Comparison of ENCODE assay signal across 4 worm cellular contexts in the genomic region with DNA sequence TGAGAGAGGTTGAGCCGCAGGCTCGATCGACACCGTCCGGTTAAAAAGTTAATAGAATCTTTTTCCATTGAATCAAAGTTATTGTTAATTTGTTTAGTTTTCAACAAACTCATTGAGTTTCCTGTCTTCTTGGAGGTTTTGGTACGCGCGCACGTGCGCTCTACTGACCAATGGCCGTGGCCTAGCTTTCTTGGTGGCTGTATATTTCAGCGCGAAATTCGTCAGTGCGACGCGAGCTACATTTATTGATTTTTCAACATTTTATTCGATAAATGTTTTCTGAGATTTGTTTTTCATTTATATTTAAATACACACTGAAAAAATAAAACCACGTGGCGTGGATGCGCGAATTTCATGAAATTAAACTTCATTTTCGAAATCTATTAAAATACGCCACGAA.
A peak's percentile ranks its signal among the peaks of the same experiment; 100 is the strongest.
TF ChIP-seq lines count a peak whose summit lies in the region.

bir-1 (plus strand) TSS at position 312 of the 400 bp plus-strand sequence.

TF ChIP-seq in whole organism, L2 larva, 48 proteins besides CTCF, POLR2A, EP300 and RAD21:
- peak; percentile 59 for TF ChIP-seq gmeb-1 (tag; optimal IDR thresholded peaks at IDR 0.05; lab: Kevin White, UChicago)
- TF ChIP-seq lin-13 (GFP tag; optimal IDR thresholded peaks at IDR 0.05; lab: Kevin White, UChicago) = peak; percentile 70
- peak; percentile 90 for TF ChIP-seq unc-55 (GFP tag; optimal IDR thresholded peaks at IDR 0.05; lab: Kevin White, UChicago)
- TF ChIP-seq sma-9 (GFP tag; optimal IDR thresholded peaks at IDR 0.05; lab: Kevin White, UChicago) = peak; percentile 69
- TF ChIP-seq sma-9 (tag; optimal IDR thresholded peaks at IDR 0.05; lab: Kevin White, UChicago) = no peak
- peak; percentile 68 for TF ChIP-seq crh-2 (tag; optimal IDR thresholded peaks at IDR 0.05; lab: Kevin White, UChicago)
- TF ChIP-seq nhr-129 (tag; optimal IDR thresholded peaks at IDR 0.05; lab: Kevin White, UChicago) = peak; percentile 58
- no peak for TF ChIP-seq Y55F3AM.14 (GFP tag; optimal IDR thresholded peaks at IDR 0.05; lab: Kevin White, UChicago)
- peak; percentile 44 to 75 for TF ChIP-seq mdl-1 (tag; optimal IDR thresholded peaks at IDR 0.05; lab: Kevin White, UChicago)
- TF ChIP-seq lsy-2 (tag; optimal IDR thresholded peaks at IDR 0.05; lab: Kevin White, UChicago) = peak in 1 of 2 experiments; percentile 77
- TF ChIP-seq lin-39 (tag; optimal IDR thresholded peaks at IDR 0.05; lab: Kevin White, UChicago) = no peak
- no peak for TF ChIP-seq skn-1 (tag; optimal IDR thresholded peaks at IDR 0.05; lab: Kevin White, UChicago)
- TF ChIP-seq sma-3 (GFP tag; optimal IDR thresholded peaks at IDR 0.05; lab: Kevin White, UChicago) = peak; percentile 46
- TF ChIP-seq elt-3 (tag; optimal IDR thresholded peaks at IDR 0.05; lab: Kevin White, UChicago) = no peak
- peak; percentile 46 for TF ChIP-seq F13H6.1 (tag; optimal IDR thresholded peaks at IDR 0.05; lab: Kevin White, UChicago)
- TF ChIP-seq ztf-11 (tag; optimal IDR thresholded peaks at IDR 0.05; lab: Kevin White, UChicago) = no peak
- peak; percentile 55 for TF ChIP-seq fos-1 (tag; optimal IDR thresholded peaks at IDR 0.05; lab: Kevin White, UChicago)
- TF ChIP-seq nhr-25 (tag; optimal IDR thresholded peaks at IDR 0.05; lab: Kevin White, UChicago) = peak; percentile 58
- TF ChIP-seq C34F6.9 (tag; optimal IDR thresholded peaks at IDR 0.05; lab: Kevin White, UChicago) = peak; percentile 91

TF ChIP-seq in whole organism, L4 larva, 104 proteins besides CTCF, POLR2A, EP300 and RAD21 (continues in another document):
- TF ChIP-seq nhr-28 (tag; optimal IDR thresholded peaks at IDR 0.05; lab: Kevin White, UChicago) (peak; percentile 50), pha-4 (GFP tag; IDR thresholded peaks at IDR 0.05; lab: Robert Waterston, UW) (no peak), pha-4 (tag; optimal IDR thresholded peaks at IDR 0.05; lab: Kevin White, UChicago) (no peak), nhr-77 (tag; optimal IDR thresholded peaks at IDR 0.05; lab: Kevin White, UChicago) (peak; percentile 5), unc-39 (tag; optimal IDR thresholded peaks at IDR 0.05; lab: Kevin White, UChicago) (no peak), mdt-29 (GFP tag; IDR thresholded peaks at IDR 0.05; lab: Robert Waterston, UW) (no peak), nhr-111 (GFP tag; optimal IDR thresholded peaks at IDR 0.05; lab: Kevin White, UChicago) (no peak), ceh-62 (tag; optimal IDR thresholded peaks at IDR 0.05; lab: Kevin White, UChicago) (no peak), zag-1 (tag; optimal IDR thresholded peaks at IDR 0.05; lab: Kevin White, UChicago) (no peak), daf-8 (GFP tag; IDR thresholded peaks at IDR 0.05; lab: Robert Waterston, UW) (no peak), ctbp-1 (GFP tag; IDR thresholded peaks at IDR 0.05; lab: Robert Waterston, UW) (no peak), ceh-28 (tag; optimal IDR thresholded peaks at IDR 0.05; lab: Kevin White, UChicago) (no peak), cey-2 (tag; optimal IDR thresholded peaks at IDR 0.05; lab: Kevin White, UChicago; ENCODE audit: borderline replicate concordance, insufficient read depth) (no peak), madf-9 (GFP tag; conservative IDR thresholded peaks at IDR 0.05; lab: Robert Waterston, UW) (no peak), snpc-4 (tag; optimal IDR thresholded peaks at IDR 0.05; lab: Kevin White, UChicago) (no peak), daf-16 (GFP tag; optimal IDR thresholded peaks at IDR 0.05; lab: Kevin White, UChicago) (no peak), daf-16 (tag; optimal IDR thresholded peaks at IDR 0.05; lab: Kevin White, UChicago) (peak; percentile 13), ceh-20 (GFP tag; IDR thresholded peaks at IDR 0.05; lab: Robert Waterston, UW) (no peak), ama-1 (optimal IDR thresholded peaks at IDR 0.05; lab: Kevin White, UChicago) (no peak), vab-7 (GFP tag; IDR thresholded peaks at IDR 0.05; lab: Robert Waterston, UW) (no peak), lsy-2 (tag; optimal IDR thresholded peaks at IDR 0.05; lab: Kevin White, UChicago) (peak in 1 of 2 experiments; percentile 73), R02D3.7 (tag; optimal IDR thresholded peaks at IDR 0.05; lab: Kevin White, UChicago) (no peak), set-16 (GFP tag; IDR thresholded peaks at IDR 0.05; lab: Robert Waterston, UW) (no peak), arid-1 (GFP tag; conservative IDR thresholded peaks at IDR 0.05; lab: Robert Waterston, UW) (no peak)

TF ChIP-seq in whole organism, late embryonic, 69 proteins besides CTCF, POLR2A, EP300 and RAD21 (continues in another document):
- no peak for TF ChIP-seq dmd-4 (tag; optimal IDR thresholded peaks at IDR 0.05; lab: Kevin White, UChicago; ENCODE audit: borderline replicate concordance)
- no peak for TF ChIP-seq T23F11.4 (GFP tag; optimal IDR thresholded peaks at IDR 0.05; lab: Kevin White, UChicago)
- TF ChIP-seq ceh-34 (tag; optimal IDR thresholded peaks at IDR 0.05; lab: Kevin White, UChicago) = peak; percentile 13
- TF ChIP-seq C08G9.2 (tag; optimal IDR thresholded peaks at IDR 0.05; lab: Kevin White, UChicago) = peak; percentile 89
- TF ChIP-seq tbx-7 (tag; optimal IDR thresholded peaks at IDR 0.05; lab: Kevin White, UChicago) = peak; percentile 73
- no peak for TF ChIP-seq ceh-6 (GFP tag; optimal IDR thresholded peaks at IDR 0.05; lab: Kevin White, UChicago)
- no peak for TF ChIP-seq sdc-2 (tag; optimal IDR thresholded peaks at IDR 0.05; lab: Kevin White, UChicago)
- no peak for TF ChIP-seq ceh-19 (GFP tag; optimal IDR thresholded peaks at IDR 0.05; lab: Kevin White, UChicago)
- no peak for TF ChIP-seq pax-1 (tag; optimal IDR thresholded peaks at IDR 0.05; lab: Kevin White, UChicago)
- TF ChIP-seq fkh-6 (tag; optimal IDR thresholded peaks at IDR 0.05; lab: Kevin White, UChicago) = peak; percentile 55
- TF ChIP-seq syd-9 (tag; optimal IDR thresholded peaks at IDR 0.05; lab: Kevin White, UChicago) = no peak
- peak; percentile 48 for TF ChIP-seq zip-5 (tag; optimal IDR thresholded peaks at IDR 0.05; lab: Kevin White, UChicago)
- no peak for TF ChIP-seq ama-1 (optimal IDR thresholded peaks at IDR 0.05; lab: Kevin White, UChicago)
- peak; percentile 26 for TF ChIP-seq ceh-14 (tag; optimal IDR thresholded peaks at IDR 0.05; lab: Kevin White, UChicago)
- TF ChIP-seq lin-11 (tag; optimal IDR thresholded peaks at IDR 0.05; lab: Kevin White, UChicago) = no peak
- no peak for TF ChIP-seq nhr-11 (tag; optimal IDR thresholded peaks at IDR 0.05; lab: Kevin White, UChicago)
- TF ChIP-seq odd-2 (tag; optimal IDR thresholded peaks at IDR 0.05; lab: Kevin White, UChicago) = no peak
- TF ChIP-seq pha-2 (tag; optimal IDR thresholded peaks at IDR 0.05; lab: Kevin White, UChicago) = no peak
- no peak for TF ChIP-seq K02D7.2 (tag; optimal IDR thresholded peaks at IDR 0.05; lab: Kevin White, UChicago)
- no peak for TF ChIP-seq ztf-16 (tag; optimal IDR thresholded peaks at IDR 0.05; lab: Kevin White, UChicago)
- no peak for TF ChIP-seq npax-4 (tag; optimal IDR thresholded peaks at IDR 0.05; lab: Kevin White, UChicago)
- peak; percentile 44 for TF ChIP-seq elt-2 (tag; optimal IDR thresholded peaks at IDR 0.05; lab: Kevin White, UChicago)
- TF ChIP-seq mec-3 (tag; optimal IDR thresholded peaks at IDR 0.05; lab: Kevin White, UChicago; ENCODE audit: borderline replicate concordance) = no peak
- peak; percentile 35 for TF ChIP-seq fax-1 (tag; optimal IDR thresholded peaks at IDR 0.05; lab: Kevin White, UChicago)
- no peak for TF ChIP-seq elt-4 (tag; optimal IDR thresholded peaks at IDR 0.05; lab: Kevin White, UChicago)
- peak; percentile 86 for TF ChIP-seq ets-4 (tag; optimal IDR thresholded peaks at IDR 0.05; lab: Kevin White, UChicago)

TF ChIP-seq in whole organism, mixed stage, embryonic, 35 proteins besides CTCF, POLR2A, EP300 and RAD21 (continues in another document):
- TF ChIP-seq unc-39 (tag; optimal IDR thresholded peaks at IDR 0.05; lab: Kevin White, UChicago) = no peak
- no peak for TF ChIP-seq bed-3 (GFP tag; optimal IDR thresholded peaks at IDR 0.05; lab: Kevin White, UChicago)
- no peak for TF ChIP-seq ztf-11 (tag; optimal IDR thresholded peaks at IDR 0.05; lab: Kevin White, UChicago)
- TF ChIP-seq cnd-1 (tag; optimal IDR thresholded peaks at IDR 0.05; lab: Kevin White, UChicago) = no peak
- TF ChIP-seq nhr-2 (tag; optimal IDR thresholded peaks at IDR 0.05; lab: Kevin White, UChicago) = peak; percentile 26
- TF ChIP-seq unc-120 (tag; optimal IDR thresholded peaks at IDR 0.05; lab: Kevin White, UChicago; ENCODE audit: poor library complexity, severe bottlenecking) = no peak
- TF ChIP-seq lin-32 (GFP tag; optimal IDR thresholded peaks at IDR 0.05; lab: Kevin White, UChicago) = no peak
- peak; percentile 14 for TF ChIP-seq lin-13 (tag; optimal IDR thresholded peaks at IDR 0.05; lab: Kevin White, UChicago)
- TF ChIP-seq ceh-83 (GFP tag; optimal IDR thresholded peaks at IDR 0.05; lab: Kevin White, UChicago) = no peak
- no peak for TF ChIP-seq sem-2 (GFP tag; optimal IDR thresholded peaks at IDR 0.05; lab: Kevin White, UChicago)
- no peak for TF ChIP-seq mls-2 (tag; optimal IDR thresholded peaks at IDR 0.05; lab: Kevin White, UChicago)
- no peak for TF ChIP-seq unc-62 (GFP tag; optimal IDR thresholded peaks at IDR 0.05; lab: Kevin White, UChicago)
- TF ChIP-seq nhr-28 (tag; optimal IDR thresholded peaks at IDR 0.05; lab: Kevin White, UChicago) = no peak
- peak; percentile 55 for TF ChIP-seq ces-1 (GFP tag; optimal IDR thresholded peaks at IDR 0.05; lab: Kevin White, UChicago)
- no peak for TF ChIP-seq elt-3 (tag; optimal IDR thresholded peaks at IDR 0.05; lab: Kevin White, UChicago)
- no peak for TF ChIP-seq flh-1 (GFP tag; optimal IDR thresholded peaks at IDR 0.05; lab: Kevin White, UChicago)
- no peak for TF ChIP-seq drap-1 (GFP tag; optimal IDR thresholded peaks at IDR 0.05; lab: Kevin White, UChicago)
- no peak for TF ChIP-seq blmp-1 (tag; optimal IDR thresholded peaks at IDR 0.05; lab: Kevin White, UChicago)
- TF ChIP-seq mep-1 (tag; optimal IDR thresholded peaks at IDR 0.05; lab: Kevin White, UChicago) = peak; percentile 83
- no peak for TF ChIP-seq elt-1 (tag; optimal IDR thresholded peaks at IDR 0.05; lab: Kevin White, UChicago; ENCODE audit: borderline replicate concordance, insufficient read depth)
- no peak for TF ChIP-seq pha-4 (tag; optimal IDR thresholded peaks at IDR 0.05; lab: Kevin White, UChicago)
- TF ChIP-seq hlh-1 (tag; optimal IDR thresholded peaks at IDR 0.05; lab: Kevin White, UChicago) = peak; percentile 57
- TF ChIP-seq nhr-237 (tag; optimal IDR thresholded peaks at IDR 0.05; lab: Kevin White, UChicago) = peak; percentile 30
- TF ChIP-seq M03D4.4 (tag; optimal IDR thresholded peaks at IDR 0.05; lab: Kevin White, UChicago) = no peak
- TF ChIP-seq ceh-39 (tag; optimal IDR thresholded peaks at IDR 0.05; lab: Kevin White, UChicago) = peak; percentile 76
- TF ChIP-seq zip-8 (tag; optimal IDR thresholded peaks at IDR 0.05; lab: Kevin White, UChicago) = no peak
- TF ChIP-seq ham-2 (GFP tag; optimal IDR thresholded peaks at IDR 0.05; lab: Kevin White, UChicago) = no peak
- TF ChIP-seq tbx-8 (GFP tag; optimal IDR thresholded peaks at IDR 0.05; lab: Kevin White, UChicago) = no peak
- no peak for TF ChIP-seq nhr-76 (tag; optimal IDR thresholded peaks at IDR 0.05; lab: Kevin White, UChicago)
- no peak for TF ChIP-seq nhr-12 (tag; optimal IDR thresholded peaks at IDR 0.05; lab: Kevin White, UChicago)
